Fruit fly (Drosophila melanogaster): ENCODE data around the gene Adgf-A2.

DNA sequence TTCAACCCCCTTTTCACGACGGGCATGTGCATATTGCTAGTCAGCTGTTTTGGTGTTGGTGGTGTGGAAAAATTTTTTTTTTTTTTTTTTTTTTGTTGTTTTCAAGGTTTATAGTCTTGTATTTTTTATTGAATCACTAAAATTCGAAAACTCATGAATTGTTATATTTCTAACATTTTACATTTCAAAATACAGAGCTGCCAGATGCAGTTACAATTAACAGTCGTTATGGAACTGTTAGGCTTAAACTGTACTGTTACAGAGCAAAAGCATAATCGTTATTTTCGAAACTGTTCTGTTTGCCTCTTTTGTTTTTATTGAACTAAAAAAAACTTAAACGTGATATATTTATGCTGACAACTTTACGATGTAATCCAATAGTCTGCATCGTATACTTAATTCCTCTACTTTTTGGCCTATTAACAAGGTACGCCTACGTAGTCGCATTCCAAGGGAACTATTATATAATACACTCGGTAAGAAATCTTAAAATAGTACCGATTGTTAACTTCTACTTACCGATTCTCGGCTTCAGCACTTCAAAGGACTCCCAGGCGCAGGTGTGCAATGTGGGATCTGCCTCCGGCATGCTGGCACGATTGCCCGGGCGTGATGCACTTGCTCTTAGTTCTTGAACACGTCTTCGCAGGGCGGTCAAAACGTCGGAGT, 42.5 kb upstream of the Adgf-A2 start, which contains the start of gene CG32187:
- TF ChIP-seq esn (GFP tag; optimal IDR thresholded peaks at IDR 0.05) (no peak), Sox15 (GFP tag; optimal IDR thresholded peaks at IDR 0.05) (no peak), Eip93F (GFP tag; optimal IDR thresholded peaks at IDR 0.05) (no peak), dsx (GFP tag; optimal IDR thresholded peaks at IDR 0.05; ENCODE audit: poor library complexity, severe bottlenecking) (no peak), Hr38 (GFP tag; optimal IDR thresholded peaks at IDR 0.05) (no peak), Sox14 (GFP tag; optimal IDR thresholded peaks at IDR 0.05) (no peak), CG8632 (GFP tag; optimal IDR thresholded peaks at IDR 0.05) (no peak), fd59A (GFP tag; optimal IDR thresholded peaks at IDR 0.05) (no peak), Eip75B (GFP tag; optimal IDR thresholded peaks at IDR 0.05) (no peak), Gug (GFP tag; IDR thresholded peaks at IDR 0.05) (no peak), CG8119 (GFP tag; IDR thresholded peaks at IDR 0.05) (no peak), CG32006 (GFP tag; optimal IDR thresholded peaks at IDR 0.05) (no peak), Sox102F (GFP tag; optimal IDR thresholded peaks at IDR 0.05) (no peak)
